Worm (Caenorhabditis elegans) whole organism, young adult: ENCODE results near the gene T28H10.2.

ENCODE experiments used
- B0336.3 ChIP-seq: fragments of 200-800 bp; sonication (Bioruptor generic); IDR thresholded peaks from 2 replicates; pipeline ENCODE4 v1.3.6; 2022; ENCODE audit warnings: missing genetic modification characterization, missing compliant biosample characterization
- C17E4.6 ChIP-seq: fragments of 200-800 bp; sonication (Bioruptor generic); IDR thresholded peaks from 2 replicates; pipeline ENCODE4 v1.3.6; 2022; ENCODE audit warnings: missing genetic modification reagents, missing genetic modification characterization, missing compliant biosample characterization
- D2030.7 ChIP-seq: fragments of 200-800 bp; sonication (Bioruptor generic); IDR thresholded peaks from 2 replicates; pipeline ENCODE4 v1.3.6; 2022; ENCODE audit warnings: missing genetic modification reagents, missing genetic modification characterization, missing compliant biosample characterization
- F23B12.7 ChIP-seq: sonication (generic microtip); optimal IDR thresholded peaks from 2 replicates; lab custom pipeline; 2017; ENCODE audit warnings: missing genetic modification characterization, mild to moderate bottlenecking, missing compliant biosample characterization, antibody characterized with exemption, moderate library complexity; ENCODE audit not compliant: insufficient read depth
- F33H1.4 ChIP-seq: fragments of 200-800 bp; sonication (Bioruptor generic); IDR thresholded peaks from 2 replicates; pipeline ENCODE4 v1.3.6; 2022; ENCODE audit warnings: missing genetic modification reagents, missing genetic modification characterization, missing compliant biosample characterization
- F55B11.4 ChIP-seq: sonication (generic microtip); optimal IDR thresholded peaks from 2 replicates; lab custom pipeline; 2016; ENCODE audit warnings: missing compliant biosample characterization, missing genetic modification characterization, borderline replicate concordance; ENCODE audit not compliant: insufficient read depth
- T26A5.8 ChIP-seq: sonication (generic microtip); optimal IDR thresholded peaks from 2 replicates; lab custom pipeline; 2016; ENCODE audit warnings: missing genetic modification characterization, missing compliant biosample characterization
- Y56A3A.18 ChIP-seq: fragments of 200-800 bp; sonication (Bioruptor generic); IDR thresholded peaks from 2 replicates; pipeline ENCODE4 v1.3.6; 2022; ENCODE audit warnings: missing genetic modification reagents, missing genetic modification characterization, missing compliant biosample characterization
- ZK185.1 ChIP-seq: sonication (generic microtip); optimal IDR thresholded peaks from 2 replicates; lab custom pipeline; 2016; ENCODE audit warnings: mild to moderate bottlenecking, missing genetic modification characterization, missing compliant biosample characterization; ENCODE audit not compliant: poor library complexity, severe bottlenecking
- ama-1 ChIP-seq, 3 experiments: fragments of 150-350 bp in 1 of 3; sonication (generic microtip) in 2 of 3; optimal IDR thresholded peaks; 2 replicates each; lab custom pipeline; 2014 to 2018; ENCODE audit warnings: missing biosample characterization in 2 of 3, missing genetic modification characterization in 2 of 3, missing genetic modification reagents in 2 of 3
- aptf-3 ChIP-seq: fragments of 200-800 bp; sonication (Bioruptor generic); IDR thresholded peaks from 2 replicates; pipeline ENCODE4 v1.3.6; 2022; ENCODE audit warnings: missing genetic modification characterization, missing compliant biosample characterization
- atf-7 ChIP-seq: sonication (generic microtip); optimal IDR thresholded peaks from 2 replicates; lab custom pipeline; 2017; ENCODE audit warnings: mild to moderate bottlenecking, missing genetic modification characterization, missing compliant biosample characterization
- athp-1 ChIP-seq: sonication (generic microtip); optimal IDR thresholded peaks from 2 replicates; lab custom pipeline; 2017; ENCODE audit warnings: mild to moderate bottlenecking, missing genetic modification characterization, missing compliant biosample characterization
- attf-3 ChIP-seq: fragments of 200-800 bp; sonication (Bioruptor generic); conservative IDR thresholded peaks from 2 replicates; pipeline ENCODE4 v1.3.6; 2022; ENCODE audit warnings: missing genetic modification reagents, missing genetic modification characterization, missing compliant biosample characterization
- cebp-2 ChIP-seq: fragments of 200-800 bp; sonication (Bioruptor generic); IDR thresholded peaks from 2 replicates; pipeline ENCODE4 v1.3.6; 2022; ENCODE audit warnings: missing genetic modification characterization, missing compliant biosample characterization
- ceh-58 ChIP-seq: fragments of 200-800 bp; sonication (Bioruptor generic); IDR thresholded peaks from 2 replicates; pipeline ENCODE4 v1.3.6; 2022; ENCODE audit warnings: missing genetic modification characterization, missing compliant biosample characterization
- ceh-91 ChIP-seq: fragments of 200-800 bp; sonication (Bioruptor generic); IDR thresholded peaks from 2 replicates; pipeline ENCODE4 v1.3.6; 2022; ENCODE audit warnings: missing genetic modification reagents, missing genetic modification characterization, missing compliant biosample characterization
- chd-7 ChIP-seq: sonication (generic microtip); optimal IDR thresholded peaks from 2 replicates; lab custom pipeline; 2016; ENCODE audit warnings: mild to moderate bottlenecking, missing genetic modification characterization, moderate library complexity, missing compliant biosample characterization
- die-1 ChIP-seq: sonication (generic microtip); optimal IDR thresholded peaks from 2 replicates; lab custom pipeline; 2016; ENCODE audit warnings: missing genotype, mild to moderate bottlenecking, missing genetic modification characterization, missing compliant biosample characterization
- dpl-1 ChIP-seq: fragments of 150-350 bp; optimal IDR thresholded peaks from 2 replicates; lab custom pipeline; 2014; ENCODE audit warnings: missing biosample characterization, missing genetic modification reagents, missing genetic modification characterization
- efl-1 ChIP-seq: fragments of 150-350 bp; optimal IDR thresholded peaks from 2 replicates; lab custom pipeline; 2014; ENCODE audit warnings: missing biosample characterization, missing genetic modification reagents, missing genetic modification characterization
- ets-4 ChIP-seq: fragments of 200-800 bp; sonication (Bioruptor generic); optimal IDR thresholded peaks from 2 replicates; lab custom pipeline; 2018; ENCODE audit warnings: mild to moderate bottlenecking, missing genetic modification characterization, missing compliant biosample characterization
- fkh-3 ChIP-seq: sonication (generic microtip); optimal IDR thresholded peaks from 2 replicates; lab custom pipeline; 2016; ENCODE audit warnings: mild to moderate bottlenecking, missing genetic modification characterization, missing compliant biosample characterization
- hlh-12 ChIP-seq: sonication (generic microtip); optimal IDR thresholded peaks from 2 replicates; lab custom pipeline; 2016; ENCODE audit warnings: missing genetic modification characterization, missing compliant biosample characterization
- hmg-1.2 ChIP-seq: fragments of 200-800 bp; sonication (Bioruptor generic); IDR thresholded peaks from 2 replicates; pipeline ENCODE4 v1.3.6; 2022; ENCODE audit warnings: missing genetic modification reagents, missing genetic modification characterization, missing compliant biosample characterization
- hrde-1 ChIP-seq: sonication (generic microtip); optimal IDR thresholded peaks from 2 replicates; lab custom pipeline; 2016; ENCODE audit warnings: missing genetic modification characterization, mild to moderate bottlenecking, missing compliant biosample characterization, moderate library complexity, missing genotype, missing genetic modification reagents, borderline replicate concordance
- let-607 ChIP-seq, 2 experiments: fragments of 200-800 bp in 1 of 2; sonication (Bioruptor generic) in 1 of 2; sonication (generic microtip) in 1 of 2; optimal IDR thresholded peaks; 2 replicates each; lab custom pipeline; 2016 to 2018; ENCODE audit warnings: mild to moderate bottlenecking in 2 of 2, missing compliant biosample characterization in 2 of 2, missing genetic modification characterization in 2 of 2, moderate library complexity in 2 of 2, missing genotype in 1 of 2
- lin-35 ChIP-seq, 3 experiments: fragments of 150-350 bp in 2 of 3; sonication (generic microtip) in 1 of 3; optimal IDR thresholded peaks; 2 replicates each; lab custom pipeline; 2014 to 2018; ENCODE audit warnings: missing biosample characterization in 3 of 3, missing genetic modification characterization in 3 of 3, missing genetic modification reagents in 3 of 3
- lir-1 ChIP-seq: fragments of 200-800 bp; sonication (Bioruptor generic); conservative IDR thresholded peaks from 2 replicates; pipeline ENCODE4 v1.3.6; 2022; ENCODE audit warnings: missing genetic modification reagents, missing genetic modification characterization, missing compliant biosample characterization
- lsy-27 ChIP-seq: sonication (generic microtip); optimal IDR thresholded peaks from 2 replicates; lab custom pipeline; 2017; ENCODE audit warnings: missing genetic modification characterization, mild to moderate bottlenecking, missing compliant biosample characterization, antibody characterized with exemption, missing genotype, borderline replicate concordance; ENCODE audit not compliant: insufficient read depth
- madf-8 ChIP-seq: fragments of 200-800 bp; sonication (Bioruptor generic); conservative IDR thresholded peaks from 2 replicates; pipeline ENCODE4 v1.3.6; 2022; ENCODE audit warnings: missing genetic modification reagents, missing genetic modification characterization, missing compliant biosample characterization
- nfya-2 ChIP-seq: fragments of 200-800 bp; sonication (Bioruptor generic); IDR thresholded peaks from 2 replicates; pipeline ENCODE4 v1.3.6; 2022; ENCODE audit warnings: missing genetic modification reagents, missing genetic modification characterization, missing compliant biosample characterization
- pbrm-1 ChIP-seq: fragments of 200-800 bp; sonication (Bioruptor generic); IDR thresholded peaks from 2 replicates; pipeline ENCODE4 v1.3.6; 2022; ENCODE audit warnings: missing genetic modification reagents, missing genetic modification characterization, missing compliant biosample characterization
- rec-8 ChIP-seq, 2 experiments: sonication (generic microtip); optimal IDR thresholded peaks; 2 replicates each; lab custom pipeline; 2016; ENCODE audit warnings: mild to moderate bottlenecking in 2 of 2, missing genetic modification characterization in 2 of 2, missing genetic modification reagents in 2 of 2, missing genotype in 2 of 2, missing biosample characterization in 1 of 2, missing compliant biosample characterization in 1 of 2, moderate library complexity in 1 of 2
- rpc-1 ChIP-seq, 2 experiments: fragments of 150-350 bp in 1 of 2; sonication (generic microtip) in 1 of 2; optimal IDR thresholded peaks; 2 replicates each; lab custom pipeline; 2014 to 2018; ENCODE audit warnings: missing biosample characterization in 1 of 2, missing genetic modification characterization in 1 of 2, missing genetic modification reagents in 1 of 2, missing genotype in 1 of 2
- sea-2 ChIP-seq: fragments of 200-800 bp; sonication (Bioruptor generic); IDR thresholded peaks from 2 replicates; pipeline ENCODE4 v1.3.6; 2022; ENCODE audit warnings: missing genetic modification characterization, missing compliant biosample characterization
- somi-1 ChIP-seq: fragments of 200-800 bp; sonication (Bioruptor generic); optimal IDR thresholded peaks from 2 replicates; lab custom pipeline; 2018; ENCODE audit warnings: mild to moderate bottlenecking, missing genetic modification characterization, missing compliant biosample characterization
- sptf-2 ChIP-seq: fragments of 200-800 bp; sonication (Bioruptor generic); optimal IDR thresholded peaks from 2 replicates; lab custom pipeline; 2018; ENCODE audit warnings: mild to moderate bottlenecking, missing genetic modification characterization, missing compliant biosample characterization
- unc-62 ChIP-seq: fragments of 150-350 bp; optimal IDR thresholded peaks from 2 replicates; lab custom pipeline; 2014; ENCODE audit warnings: missing biosample characterization, missing genetic modification reagents, missing genetic modification characterization
- ztf-22 ChIP-seq: fragments of 200-800 bp; sonication (Bioruptor generic); optimal IDR thresholded peaks from 2 replicates; lab custom pipeline; 2018; ENCODE audit warnings: mild to moderate bottlenecking, missing genetic modification characterization, moderate library complexity, missing compliant biosample characterization
- ztf-28 ChIP-seq: fragments of 200-800 bp; sonication (Bioruptor generic); IDR thresholded peaks from 2 replicates; pipeline ENCODE4 v1.3.6; 2022; ENCODE audit warnings: missing genetic modification reagents, missing genetic modification characterization, missing compliant biosample characterization
- ztf-6 ChIP-seq: fragments of 200-800 bp; sonication (Bioruptor generic); IDR thresholded peaks from 2 replicates; pipeline ENCODE4 v1.3.6; 2022; ENCODE audit warnings: missing genetic modification reagents, missing genetic modification characterization, missing compliant biosample characterization

The T28H10.2 gene

DNA sequence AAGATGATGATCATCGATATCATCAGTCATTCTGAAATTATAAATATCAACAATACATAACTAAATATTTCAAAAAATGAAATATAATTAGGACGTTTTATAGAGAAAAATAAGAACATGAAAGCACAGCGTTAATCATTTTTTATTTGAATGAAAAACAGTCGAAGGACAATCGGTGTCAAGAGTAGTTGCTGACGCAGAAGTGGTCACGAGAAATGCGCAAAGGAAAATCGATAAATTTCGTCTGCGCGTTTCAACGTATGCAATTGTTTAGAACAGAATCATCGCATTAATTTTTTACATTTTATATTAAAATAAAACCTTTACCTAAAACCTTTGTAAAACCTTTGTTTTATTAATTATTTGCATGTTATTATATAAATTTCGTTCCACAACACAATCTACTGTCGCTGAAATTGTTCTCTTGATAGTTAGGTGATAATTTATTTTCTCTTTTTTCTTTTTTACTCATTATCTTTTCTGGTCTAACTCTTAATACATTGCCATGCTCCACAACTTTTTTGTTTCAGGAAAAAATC lies 15.0 kb downstream of the T28H10.2 start, which contains the start of the genes W04D2.4 and rbm-25 (continued):
- peak in 1 of 2 experiments; percentile 9 for TF ChIP-seq let-607 (tag; optimal IDR thresholded peaks at IDR 0.05; lab: Kevin White, UChicago)
- TF ChIP-seq ztf-22 (GFP tag; lab: Kevin White, UChicago), result no peak
- no peak for TF ChIP-seq cebp-2 (GFP tag; lab: Robert Waterston, UW)
- no peak for TF ChIP-seq ztf-6 (GFP tag; lab: Robert Waterston, UW)
- peak; percentile 9 for TF ChIP-seq F23B12.7 (tag; lab: Kevin White, UChicago)
- no peak for TF ChIP-seq C17E4.6 (GFP tag; lab: Robert Waterston, UW)
- TF ChIP-seq pbrm-1, result peak; percentile 63; the same call in 1 of the 2 replicates
- TF ChIP-seq lsy-27, result no peak
- no peak for TF ChIP-seq somi-1 (GFP tag; lab: Kevin White, UChicago)

ce11 chrV:12494522-12494921 lies 18.2 kb downstream of the T28H10.2 start, which contains the start of gene mrps-11:
Gene mrps-11, minus strand, starts transcription at chrV:12494622.
- TF ChIP-seq D2030.7 (GFP tag; lab: Robert Waterston, UW), result no peak
- no peak for TF ChIP-seq hmg-1.2 (GFP tag; lab: Robert Waterston, UW)
- no peak for TF ChIP-seq rec-8 (tag; optimal IDR thresholded peaks at IDR 0.05; lab: Kevin White, UChicago)
- no peak for TF ChIP-seq ztf-28
- TF ChIP-seq ZK185.1 (tag; lab: Kevin White, UChicago), result no peak
- TF ChIP-seq F33H1.4 (GFP tag; lab: Robert Waterston, UW), result no peak

- TF ChIP-seq chd-7 (tag; lab: Kevin White, UChicago) (no peak), die-1 (peak; percentile 9), sptf-2 (GFP tag; lab: Kevin White, UChicago) (peak; percentile 9), sea-2 (no peak), lsy-27 (peak; percentile 11), hlh-12 (no peak), attf-3 (GFP tag; lab: Robert Waterston, UW) (peak; percentile 75), ets-4 (no peak), hrde-1 (tag; lab: Kevin White, UChicago) (peak; percentile 24), efl-1 (no peak), F55B11.4 (tag; lab: Kevin White, UChicago) (no peak), Y56A3A.18 (GFP tag; lab: Robert Waterston, UW) (peak; percentile 90), aptf-3 (GFP tag; lab: Robert Waterston, UW) (no peak), lir-1 (GFP tag; lab: Robert Waterston, UW) (0 out of 2 replicates have a peak, but pooled peaks have one; percentile 23), C17E4.6 (GFP tag; lab: Robert Waterston, UW) (0 out of 2 replicates have a peak, but pooled peaks have one; percentile 9), atf-7 (tag; lab: Kevin White, UChicago) (peak; percentile 10), somi-1 (GFP tag; lab: Kevin White, UChicago) (no peak), nfya-2 (GFP tag; lab: Robert Waterston, UW) (no peak), unc-62 (GFP tag; lab: Kevin White, UChicago) (no peak), lin-35 (GFP tag; optimal IDR thresholded peaks at IDR 0.05; lab: Kevin White, UChicago) (peak in 1 of 3 experiments; percentile 22), rpc-1 (optimal IDR thresholded peaks at IDR 0.05; lab: Kevin White, UChicago) (no peak), rpc-1 (tag; optimal IDR thresholded peaks at IDR 0.05; lab: Kevin White, UChicago) (peak; percentile 40), B0336.3 (peak; percentile 88), T26A5.8 (tag; lab: Kevin White, UChicago) (no peak), ama-1 (optimal IDR thresholded peaks at IDR 0.05; lab: Kevin White, UChicago) (peak; percentile 35), ama-1 (GFP tag; optimal IDR thresholded peaks at IDR 0.05; lab: Kevin White, UChicago) (no peak), madf-8 (GFP tag; lab: Robert Waterston, UW) (peak; percentile 17; the same call in 1 of the 2 replicates), athp-1 (tag; lab: Kevin White, UChicago) (no peak), F23B12.7 (tag; lab: Kevin White, UChicago) (peak; percentile 56), ceh-91 (GFP tag; lab: Robert Waterston, UW) (0 out of 2 replicates have a peak, but pooled peaks have one; percentile 13), ceh-58 (no peak), fkh-3 (tag; lab: Kevin White, UChicago) (no peak), dpl-1 (GFP tag; lab: Kevin White, UChicago) (no peak)
These were observed 21.6 kb downstream of the T28H10.2 start for ce11 chrV:12491070-12491643.
